Fruit fly (Drosophila melanogaster) whole organism, embryonic: ENCODE measurements around the gene CG4465.

Experiments used
- Atf-2 ChIP-seq: fragments of 200-800 bp; sonication (Bioruptor generic); optimal IDR thresholded peaks from 2 replicates; lab custom pipeline; 2016; ENCODE audit warnings: missing biosample characterization, missing genetic modification characterization
- Bdp1 ChIP-seq: fragments of 200-800 bp; sonication (Bioruptor generic); optimal IDR thresholded peaks from 3 replicates; lab custom pipeline; 2016; ENCODE audit warnings: missing biosample characterization, missing genetic modification characterization
- BtbVII ChIP-seq: fragments of 200-800 bp; sonication (Bioruptor generic); optimal IDR thresholded peaks from 3 replicates; lab custom pipeline; 2017; ENCODE audit warnings: missing biosample characterization, mild to moderate bottlenecking, missing genetic modification characterization
- C15 ChIP-seq: fragments of 200-800 bp; sonication (Bioruptor generic); IDR thresholded peaks from 3 replicates; pipeline ENCODE4 v1.3.6; 2022; ENCODE audit warnings: missing biosample characterization, missing genetic modification characterization
- CG10274 ChIP-seq: fragments of 200-800 bp; sonication (Bioruptor generic); optimal IDR thresholded peaks from 3 replicates; lab custom pipeline; 2017; ENCODE audit warnings: missing biosample characterization, mild to moderate bottlenecking, missing genetic modification characterization
- CG11456 ChIP-seq: fragments of 200-800 bp; sonication (Bioruptor generic); IDR thresholded peaks from 3 replicates; pipeline ENCODE4 v1.3.6; 2022; ENCODE audit warnings: missing biosample characterization, missing genetic modification characterization
- CG14667 ChIP-seq: fragments of 200-800 bp; sonication (Bioruptor generic); IDR thresholded peaks from 2 replicates; pipeline ENCODE4 v1.3.6; 2022; ENCODE audit warnings: missing biosample characterization, missing genetic modification characterization
- CG16813 ChIP-seq: fragments of 200-800 bp; sonication (Bioruptor generic); IDR thresholded peaks from 3 replicates; pipeline ENCODE4 v1.3.6; 2022; ENCODE audit warnings: missing biosample characterization, missing genetic modification characterization; ENCODE audit not compliant: partially characterized antibody
- CG16815 ChIP-seq: fragments of 200-800 bp; sonication (Bioruptor generic); optimal IDR thresholded peaks from 3 replicates; lab custom pipeline; 2017; ENCODE audit warnings: missing biosample characterization, mild to moderate bottlenecking, missing genetic modification characterization
- CG2129 ChIP-seq: fragments of 200-800 bp; sonication (Bioruptor generic); IDR thresholded peaks from 2 replicates; pipeline ENCODE4 v1.3.6; 2022; ENCODE audit warnings: missing biosample characterization, missing genetic modification characterization; ENCODE audit not compliant: partially characterized antibody
- CG2202 ChIP-seq: fragments of 200-800 bp; sonication (Bioruptor generic); optimal IDR thresholded peaks from 2 replicates; lab custom pipeline; 2018; ENCODE audit warnings: missing biosample characterization, mild to moderate bottlenecking, missing genetic modification characterization
- CG2712 ChIP-seq: fragments of 200-800 bp; optimal IDR thresholded peaks from 3 replicates; lab custom pipeline; 2019; ENCODE audit warnings: missing biosample characterization, mild to moderate bottlenecking, missing genetic modification characterization, moderate library complexity
- CG2875 ChIP-seq: fragments of 200-800 bp; sonication (Bioruptor generic); optimal IDR thresholded peaks from 2 replicates; lab custom pipeline; 2017; ENCODE audit warnings: missing biosample characterization, mild to moderate bottlenecking, missing genetic modification characterization, missing genetic modification reagents
- CG34224 ChIP-seq: fragments of 200-800 bp; sonication (Bioruptor generic); IDR thresholded peaks from 3 replicates; pipeline ENCODE4 v1.3.6; 2022; ENCODE audit warnings: missing biosample characterization, missing genetic modification characterization; ENCODE audit not compliant: partially characterized antibody
- CG34376 ChIP-seq: fragments of 200-800 bp; sonication (Bioruptor generic); optimal IDR thresholded peaks from 2 replicates; lab custom pipeline; 2018; ENCODE audit warnings: missing biosample characterization, mild to moderate bottlenecking, missing genetic modification characterization
- CG4282 ChIP-seq: fragments of 200-800 bp; sonication (Bioruptor generic); optimal IDR thresholded peaks from 2 replicates; lab custom pipeline; 2016; ENCODE audit warnings: missing biosample characterization, missing genetic modification characterization
- CG5245 ChIP-seq: fragments of 200-800 bp; sonication (Bioruptor generic); optimal IDR thresholded peaks from 3 replicates; lab custom pipeline; 2016; ENCODE audit warnings: missing biosample characterization, missing genetic modification characterization
- CG7372 ChIP-seq: fragments of 200-800 bp; sonication (Bioruptor generic); IDR thresholded peaks from 2 replicates; pipeline ENCODE4 v1.3.6; 2022; ENCODE audit warnings: missing biosample characterization, missing genetic modification characterization
- CG9437 ChIP-seq: fragments of 200-800 bp; sonication (Bioruptor generic); optimal IDR thresholded peaks from 2 replicates; lab custom pipeline; 2018; ENCODE audit warnings: missing biosample characterization, mild to moderate bottlenecking, missing genetic modification characterization
- CG9609 ChIP-seq: fragments of 200-800 bp; sonication (Bioruptor generic); optimal IDR thresholded peaks from 3 replicates; lab custom pipeline; 2016; ENCODE audit warnings: missing biosample characterization, missing genetic modification characterization
- Doc3 ChIP-seq: fragments of 200-800 bp; sonication (Bioruptor generic); IDR thresholded peaks from 3 replicates; pipeline ENCODE4 v1.3.6; 2022; ENCODE audit warnings: missing biosample characterization, missing genetic modification characterization; ENCODE audit not compliant: partially characterized antibody
- Fer2 ChIP-seq: fragments of 200-800 bp; sonication (Bioruptor generic); optimal IDR thresholded peaks from 2 replicates; lab custom pipeline; 2018; ENCODE audit warnings: missing biosample characterization, mild to moderate bottlenecking, missing genetic modification characterization, moderate library complexity
- HLH54F ChIP-seq: fragments of 200-800 bp; sonication (Bioruptor generic); optimal IDR thresholded peaks from 3 replicates; lab custom pipeline; 2016; ENCODE audit warnings: missing biosample characterization, missing genetic modification characterization
- MBD-R2 ChIP-seq: fragments of 200-800 bp; sonication (Bioruptor generic); IDR thresholded peaks from 2 replicates; pipeline ENCODE4 v1.3.6; 2022; ENCODE audit warnings: missing biosample characterization, missing genetic modification characterization
- MESR4 ChIP-seq: fragments of 200-800 bp; sonication (Bioruptor generic); optimal IDR thresholded peaks from 2 replicates; lab custom pipeline; 2018; ENCODE audit warnings: missing biosample characterization, mild to moderate bottlenecking, missing genetic modification characterization, moderate library complexity
- Mad ChIP-seq: fragments of 200-800 bp; sonication (Bioruptor generic); optimal IDR thresholded peaks from 2 replicates; lab custom pipeline; 2016; ENCODE audit warnings: missing biosample characterization, missing genetic modification characterization
- Mes4 ChIP-seq: fragments of 200-800 bp; sonication (Bioruptor generic); optimal IDR thresholded peaks from 2 replicates; lab custom pipeline; 2016; ENCODE audit warnings: missing biosample characterization, missing genetic modification characterization
- Nf-YA ChIP-seq: fragments of 200-800 bp; sonication (Bioruptor generic); IDR thresholded peaks from 2 replicates; pipeline ENCODE4 v1.3.6; 2022; ENCODE audit warnings: missing biosample characterization, missing genetic modification characterization
- Opbp ChIP-seq: fragments of 200-800 bp; sonication (Bioruptor generic); IDR thresholded peaks from 3 replicates; pipeline ENCODE4 v1.3.6; 2022; ENCODE audit warnings: missing biosample characterization, missing genetic modification characterization; ENCODE audit not compliant: partially characterized antibody
- Ravus ChIP-seq: fragments of 200-800 bp; sonication (Bioruptor generic); IDR thresholded peaks from 2 replicates; pipeline ENCODE4 v1.3.6; 2022; ENCODE audit warnings: missing biosample characterization, missing genetic modification characterization
- Rfx ChIP-seq: fragments of 200-800 bp; sonication (Bioruptor generic); IDR thresholded peaks from 2 replicates; pipeline ENCODE4 v1.3.6; 2022; ENCODE audit warnings: missing biosample characterization, missing genetic modification characterization
- Sry-δ ChIP-seq: fragments of 200-800 bp; sonication (Bioruptor generic); optimal IDR thresholded peaks from 2 replicates; lab custom pipeline; 2016; ENCODE audit warnings: missing biosample characterization, missing genetic modification characterization
- ab ChIP-seq: fragments of 200-800 bp; sonication (Bioruptor generic); optimal IDR thresholded peaks from 2 replicates; lab custom pipeline; 2016; ENCODE audit warnings: missing biosample characterization, missing genetic modification characterization
- caup ChIP-seq: fragments of 200-800 bp; sonication (Bioruptor generic); optimal IDR thresholded peaks from 3 replicates; lab custom pipeline; 2017; ENCODE audit warnings: missing biosample characterization, mild to moderate bottlenecking, missing genetic modification characterization, moderate library complexity; ENCODE audit not compliant: severe bottlenecking
- chif ChIP-seq, 2 experiments: fragments of 200-800 bp; sonication (Bioruptor generic); optimal IDR thresholded peaks; 3 replicates each; lab custom pipeline; 2016; ENCODE audit warnings: missing biosample characterization in 2 of 2, missing genetic modification characterization in 2 of 2
- corto ChIP-seq: fragments of 200-800 bp; sonication (Bioruptor generic); optimal IDR thresholded peaks from 2 replicates; lab custom pipeline; 2016; ENCODE audit warnings: missing biosample characterization, mild to moderate bottlenecking, missing genetic modification characterization, moderate library complexity
- disco-r ChIP-seq: fragments of 200-800 bp; sonication (Bioruptor generic); optimal IDR thresholded peaks from 2 replicates; lab custom pipeline; 2016; ENCODE audit warnings: missing biosample characterization, missing genetic modification characterization
- esg ChIP-seq: fragments of 200-800 bp; sonication (Bioruptor generic); conservative IDR thresholded peaks from 2 replicates; pipeline ENCODE4 v1.3.6; 2022; ENCODE audit warnings: missing biosample characterization, missing genetic modification characterization
- gro ChIP-seq: fragments of 200-800 bp; sonication (Bioruptor generic); optimal IDR thresholded peaks from 2 replicates; lab custom pipeline; 2016; ENCODE audit warnings: missing biosample characterization, missing genetic modification characterization
- h ChIP-seq: fragments of >200 bp; optimal IDR thresholded peaks from 2 replicates; lab custom pipeline; 2017
- ind ChIP-seq: fragments of 200-800 bp; sonication (Bioruptor generic); optimal IDR thresholded peaks from 3 replicates; lab custom pipeline; 2016; ENCODE audit warnings: missing biosample characterization, missing genetic modification characterization
- insv ChIP-seq, 2 experiments: fragments of 200-800 bp; sonication (Bioruptor generic); optimal IDR thresholded peaks; 3 replicates each; lab custom pipeline; 2016 to 2018; ENCODE audit warnings: missing biosample characterization in 2 of 2, missing genetic modification characterization in 2 of 2
- jumu ChIP-seq: fragments of 200-800 bp; sonication (Bioruptor generic); optimal IDR thresholded peaks from 3 replicates; lab custom pipeline; 2016; ENCODE audit warnings: missing biosample characterization, missing genetic modification characterization
- mirr ChIP-seq: fragments of 200-800 bp; sonication (Bioruptor generic); optimal IDR thresholded peaks from 3 replicates; lab custom pipeline; 2018; ENCODE audit warnings: missing biosample characterization, mild to moderate bottlenecking, missing genetic modification characterization
- peb ChIP-seq: fragments of 200-800 bp; sonication (Bioruptor generic); IDR thresholded peaks from 2 replicates; pipeline ENCODE4 v1.3.6; 2022; ENCODE audit warnings: missing biosample characterization, missing genetic modification characterization
- pum ChIP-seq: fragments of 200-800 bp; sonication (Bioruptor generic); optimal IDR thresholded peaks from 2 replicates; lab custom pipeline; 2016; ENCODE audit warnings: missing biosample characterization, missing genetic modification characterization
- sqz ChIP-seq: fragments of 200-800 bp; sonication (Bioruptor generic); optimal IDR thresholded peaks from 3 replicates; lab custom pipeline; 2018; ENCODE audit warnings: missing biosample characterization, mild to moderate bottlenecking, missing genetic modification characterization
- tx ChIP-seq: fragments of 200-800 bp; sonication (Bioruptor generic); optimal IDR thresholded peaks from 2 replicates; lab custom pipeline; 2016; ENCODE audit warnings: missing biosample characterization, missing genetic modification characterization
- unc-4 ChIP-seq: fragments of 200-800 bp; sonication (Bioruptor generic); IDR thresholded peaks from 2 replicates; pipeline ENCODE4 v1.3.6; 2022; ENCODE audit warnings: missing biosample characterization, missing genetic modification characterization; ENCODE audit not compliant: partially characterized antibody
- vnd ChIP-seq: fragments of 200-800 bp; sonication (Bioruptor generic); IDR thresholded peaks from 3 replicates; pipeline ENCODE4 v1.3.6; 2022; ENCODE audit warnings: missing biosample characterization, missing genetic modification characterization; ENCODE audit not compliant: partially characterized antibody

The CG4465 gene

dm6 chr3R:19905932-19906439, 11.7 kb downstream of the CG4465 start (continued):
- TF ChIP-seq tx (peak; percentile 71), CG16815 (GFP tag; lab: Kevin White, UChicago) (peak; percentile 68), caup (GFP tag; lab: Kevin White, UChicago) (peak; percentile 79), mirr (GFP tag; lab: Kevin White, UChicago) (peak; percentile 68), gro (peak; percentile 87), Rfx (GFP tag; lab: Robert Waterston, UW) (peak; percentile 92), CG2712 (tag; lab: Kevin White, UChicago) (peak; percentile 75), Sry-δ (GFP tag; lab: Kevin White, UChicago) (peak; percentile 30), CG2202 (tag; lab: Kevin White, UChicago) (peak; percentile 28), unc-4 (GFP tag; lab: Robert Waterston, UW) (no peak), disco-r (GFP tag; lab: Kevin White, UChicago) (peak; percentile 46), HLH54F (GFP tag; lab: Kevin White, UChicago) (peak; percentile 83), Bdp1 (GFP tag; lab: Kevin White, UChicago) (peak; percentile 61), CG7372 (GFP tag; lab: Robert Waterston, UW) (peak; percentile 44; the same call in 1 of the 2 replicates), CG14667 (GFP tag; lab: Robert Waterston, UW) (peak; percentile 77), CG11456 (GFP tag; lab: Robert Waterston, UW) (peak; percentile 80), CG5245 (GFP tag; lab: Kevin White, UChicago) (peak; percentile 55), ab (GFP tag; lab: Kevin White, UChicago) (peak; percentile 70), Nf-YA (GFP tag; lab: Robert Waterston, UW) (peak; percentile 63), Mad (GFP tag; lab: Kevin White, UChicago) (peak; percentile 70), CG34224 (no peak), CG2129 (GFP tag; lab: Robert Waterston, UW) (no peak), C15 (peak; percentile 67; the same call in 2 of the 3 replicates), Doc3 (GFP tag; lab: Robert Waterston, UW) (no peak), insv (GFP tag; optimal IDR thresholded peaks at IDR 0.05; lab: Kevin White, UChicago) (no peak), h (lab: Kevin White, UChicago) (no peak), CG2875 (GFP tag; lab: Kevin White, UChicago) (peak; percentile 50), CG16813 (0 out of 3 replicates have a peak, but pooled peaks have one; percentile 4), Mes4 (GFP tag; lab: Kevin White, UChicago) (peak; percentile 59), ind (GFP tag; lab: Kevin White, UChicago) (peak; percentile 85), Atf-2 (GFP tag; lab: Kevin White, UChicago) (peak; percentile 45), CG10274 (GFP tag; lab: Kevin White, UChicago) (peak; percentile 65), CG9437 (GFP tag; lab: Kevin White, UChicago) (no peak), chif (GFP tag; optimal IDR thresholded peaks at IDR 0.05; lab: Kevin White, UChicago) (peak; percentile 73 to 80), esg (GFP tag; lab: Robert Waterston, UW) (peak; percentile 77), BtbVII (GFP tag; lab: Kevin White, UChicago) (peak; percentile 80), sqz (GFP tag; lab: Kevin White, UChicago) (peak; percentile 14), MESR4 (GFP tag; lab: Kevin White, UChicago) (peak; percentile 2), corto (GFP tag; lab: Kevin White, UChicago) (peak; percentile 54), Ravus (no peak; the same call in 1 of the 2 replicates), peb (GFP tag; lab: Robert Waterston, UW) (peak; percentile 57; the same call in 1 of the 2 replicates), CG34376 (peak; percentile 44), CG9609 (GFP tag; lab: Kevin White, UChicago) (peak; percentile 79), Fer2 (tag; lab: Kevin White, UChicago) (peak; percentile 30), MBD-R2 (GFP tag; lab: Robert Waterston, UW) (peak; percentile 60; the same call in 1 of the 2 replicates), pum (GFP tag; lab: Kevin White, UChicago) (no peak), jumu (GFP tag; lab: Kevin White, UChicago) (peak; percentile 52), CG4282 (GFP tag; lab: Kevin White, UChicago) (peak; percentile 69), Opbp (GFP tag; lab: Robert Waterston, UW) (no peak), vnd (GFP tag; lab: Robert Waterston, UW) (no peak)
